Worm (Caenorhabditis elegans) whole organism, early embryonic: Measurements from ENCODE around the gene F38E1.6.

ENCODE experiments used
- hmg-4 ChIP-seq: fragments of 200-800 bp; sonication (Bioruptor generic); optimal IDR thresholded peaks from 2 replicates; lab custom pipeline; 2018; ENCODE audit warnings: mild to moderate bottlenecking, missing genetic modification characterization, missing compliant biosample characterization
- tra-4 ChIP-seq: sonication (generic microtip); optimal IDR thresholded peaks from 2 replicates; lab custom pipeline; 2017; ENCODE audit warnings: missing genetic modification characterization, missing compliant biosample characterization

DNA sequence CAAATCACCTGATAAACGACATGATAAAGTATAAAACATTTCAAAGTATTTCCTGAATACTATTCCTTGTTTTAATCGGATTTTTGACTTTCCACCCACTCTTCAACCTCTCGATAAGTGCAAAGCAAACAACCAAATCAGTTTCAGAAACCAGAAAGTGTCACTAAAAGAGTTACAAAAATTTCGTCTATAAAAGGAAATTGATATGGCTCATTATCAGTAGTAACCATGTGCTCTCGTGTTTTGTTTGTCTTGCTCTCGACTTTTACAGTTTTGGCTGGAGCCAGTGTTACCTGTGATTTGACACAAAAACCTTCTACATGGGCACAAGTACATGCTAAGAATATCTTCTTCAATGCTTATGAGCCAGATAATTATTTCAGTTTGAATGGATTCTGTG, 23.8 kb downstream of the F38E1.6 start, which contains the start of gene F52E1.14:
- TF ChIP-seq tra-4 (tag; lab: Kevin White, UChicago) = no peak
- TF ChIP-seq hmg-4 (GFP tag; lab: Kevin White, UChicago) = no peak
